Fruit fly (Drosophila melanogaster) whole organism, prepupa: ENCODE results near the gene CG12003.

Source experiments
- CG10631 ChIP-seq: fragments of 200-800 bp; sonication (Bioruptor generic); optimal IDR thresholded peaks from 2 replicates; lab custom pipeline; 2016; ENCODE audit warnings: missing biosample characterization, missing genetic modification characterization
- CG11294 ChIP-seq: fragments of 200-800 bp; sonication (Bioruptor generic); IDR thresholded peaks from 2 replicates; pipeline ENCODE4 v1.3.6; 2022; ENCODE audit warnings: missing biosample characterization, missing genetic modification characterization
- CG11762 ChIP-seq: fragments of 200-800 bp; sonication (Bioruptor generic); optimal IDR thresholded peaks from 3 replicates; lab custom pipeline; 2016; ENCODE audit warnings: missing biosample characterization, missing genetic modification characterization; ENCODE audit not compliant: insufficient read depth
- CG11902 ChIP-seq: fragments of 200-800 bp; sonication (Bioruptor generic); optimal IDR thresholded peaks from 3 replicates; lab custom pipeline; 2016; ENCODE audit warnings: missing biosample characterization, missing genetic modification characterization
- CG3032 ChIP-seq: fragments of 200-800 bp; optimal IDR thresholded peaks from 2 replicates; lab custom pipeline; 2019; ENCODE audit warnings: missing biosample characterization, mild to moderate bottlenecking, missing genetic modification characterization, moderate library complexity
- CG31627 ChIP-seq: fragments of 200-800 bp; sonication (Bioruptor generic); optimal IDR thresholded peaks from 3 replicates; lab custom pipeline; 2016; ENCODE audit warnings: missing biosample characterization, missing genetic modification characterization
- CG3919 ChIP-seq: fragments of 200-800 bp; sonication (Bioruptor generic); optimal IDR thresholded peaks from 3 replicates; lab custom pipeline; 2016; ENCODE audit warnings: missing biosample characterization, missing genetic modification characterization
- CG6163 ChIP-seq: fragments of 200-800 bp; sonication (Bioruptor generic); IDR thresholded peaks from 3 replicates; pipeline ENCODE4 v1.3.6; 2022; ENCODE audit warnings: missing biosample characterization, missing genetic modification characterization
- CG6276 ChIP-seq: fragments of 200-800 bp; sonication (Bioruptor generic); optimal IDR thresholded peaks from 2 replicates; lab custom pipeline; 2017; ENCODE audit warnings: missing biosample characterization, mild to moderate bottlenecking, missing genetic modification characterization
- CG8319 ChIP-seq: fragments of 200-800 bp; sonication (Bioruptor generic); optimal IDR thresholded peaks from 3 replicates; lab custom pipeline; 2016; ENCODE audit warnings: missing biosample characterization, missing genetic modification characterization
- Eip75B ChIP-seq: fragments of 200-800 bp; sonication (Bioruptor generic); optimal IDR thresholded peaks from 3 replicates; lab custom pipeline; 2016; ENCODE audit warnings: missing biosample characterization, missing genetic modification characterization
- Eip78C ChIP-seq: fragments of 200-800 bp; sonication (Bioruptor generic); peaks from one replicate; lab custom pipeline; 2016; ENCODE audit warnings: missing biosample characterization, missing genetic modification characterization
- Ets21C ChIP-seq: fragments of 200-800 bp; sonication (Bioruptor generic); optimal IDR thresholded peaks from 3 replicates; lab custom pipeline; 2016; ENCODE audit warnings: missing biosample characterization, missing genetic modification characterization
- Hr39 ChIP-seq: fragments of 200-800 bp; sonication (Bioruptor generic); optimal IDR thresholded peaks from 2 replicates; lab custom pipeline; 2016; ENCODE audit warnings: missing biosample characterization, missing genetic modification characterization
- Smox ChIP-seq: fragments of 200-800 bp; sonication (Bioruptor generic); optimal IDR thresholded peaks from 3 replicates; lab custom pipeline; 2016; ENCODE audit warnings: missing biosample characterization, missing genetic modification characterization
- Sox102F ChIP-seq: fragments of 200-800 bp; sonication (Bioruptor generic); optimal IDR thresholded peaks from 2 replicates; lab custom pipeline; 2016; ENCODE audit warnings: missing biosample characterization, mild to moderate bottlenecking, missing genetic modification characterization
- Sox14 ChIP-seq: fragments of 200-800 bp; sonication (Bioruptor generic); optimal IDR thresholded peaks from 3 replicates; lab custom pipeline; 2016; ENCODE audit warnings: missing biosample characterization, missing genetic modification characterization
- acj6 ChIP-seq: fragments of 200-800 bp; sonication (Bioruptor generic); optimal IDR thresholded peaks from 3 replicates; lab custom pipeline; 2016; ENCODE audit warnings: missing biosample characterization, missing genetic modification characterization
- cyc ChIP-seq: fragments of 200-800 bp; sonication (Bioruptor generic); optimal IDR thresholded peaks from 3 replicates; lab custom pipeline; 2016; ENCODE audit warnings: missing biosample characterization, missing genetic modification characterization
- dsx ChIP-seq: fragments of 200-800 bp; optimal IDR thresholded peaks from 3 replicates; lab custom pipeline; 2019; ENCODE audit warnings: missing biosample characterization, mild to moderate bottlenecking, missing genetic modification characterization, moderate library complexity; ENCODE audit not compliant: poor library complexity, severe bottlenecking
- eg ChIP-seq: fragments of 200-800 bp; sonication (Bioruptor generic); IDR thresholded peaks from 3 replicates; pipeline ENCODE4 v1.3.6; 2022; ENCODE audit warnings: missing biosample characterization, missing genetic modification characterization
- fd59A ChIP-seq: fragments of 200-800 bp; sonication (Bioruptor generic); optimal IDR thresholded peaks from 2 replicates; lab custom pipeline; 2017; ENCODE audit warnings: missing biosample characterization, mild to moderate bottlenecking, missing genetic modification characterization, missing genetic modification reagents
- svp ChIP-seq: fragments of 200-800 bp; sonication (Bioruptor generic); peaks from one replicate; lab custom pipeline; 2016; ENCODE audit warnings: missing biosample characterization, missing genetic modification characterization

CG12003 gene

DNA sequence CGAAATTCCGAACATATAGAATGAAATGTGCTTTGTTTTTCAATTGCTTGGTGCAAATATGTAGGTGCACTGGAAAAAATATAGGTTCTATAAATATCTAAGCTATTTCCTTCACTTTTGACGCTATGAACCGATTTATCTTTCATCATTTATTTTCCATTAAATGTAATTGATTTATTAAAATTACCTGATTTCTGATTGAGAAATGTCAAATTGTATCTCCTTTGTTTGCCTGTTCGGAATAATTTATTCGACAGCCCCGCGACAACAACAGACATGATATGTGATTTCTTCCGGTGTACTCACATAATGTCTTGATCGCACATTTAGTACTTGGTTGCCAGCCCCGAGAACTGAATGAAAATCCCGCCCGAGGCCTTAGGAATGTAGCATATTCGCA is 44.4 kb downstream of the CG12003 start (continued):
- TF ChIP-seq Sox102F (GFP tag; lab: Kevin White, UChicago) = no peak
- peak; percentile 77 for TF ChIP-seq Eip78C (GFP tag; lab: Kevin White, UChicago)
- TF ChIP-seq CG6276 (GFP tag; lab: Kevin White, UChicago) = no peak
- TF ChIP-seq dsx (GFP tag; lab: Kevin White, UChicago) = peak; percentile 38
- no peak for TF ChIP-seq CG6163 (GFP tag; lab: Robert Waterston, UW)
- no peak for TF ChIP-seq CG31627 (GFP tag; lab: Kevin White, UChicago)
- peak; percentile 43; the same call in 2 of the 3 replicates for TF ChIP-seq eg

DNA sequence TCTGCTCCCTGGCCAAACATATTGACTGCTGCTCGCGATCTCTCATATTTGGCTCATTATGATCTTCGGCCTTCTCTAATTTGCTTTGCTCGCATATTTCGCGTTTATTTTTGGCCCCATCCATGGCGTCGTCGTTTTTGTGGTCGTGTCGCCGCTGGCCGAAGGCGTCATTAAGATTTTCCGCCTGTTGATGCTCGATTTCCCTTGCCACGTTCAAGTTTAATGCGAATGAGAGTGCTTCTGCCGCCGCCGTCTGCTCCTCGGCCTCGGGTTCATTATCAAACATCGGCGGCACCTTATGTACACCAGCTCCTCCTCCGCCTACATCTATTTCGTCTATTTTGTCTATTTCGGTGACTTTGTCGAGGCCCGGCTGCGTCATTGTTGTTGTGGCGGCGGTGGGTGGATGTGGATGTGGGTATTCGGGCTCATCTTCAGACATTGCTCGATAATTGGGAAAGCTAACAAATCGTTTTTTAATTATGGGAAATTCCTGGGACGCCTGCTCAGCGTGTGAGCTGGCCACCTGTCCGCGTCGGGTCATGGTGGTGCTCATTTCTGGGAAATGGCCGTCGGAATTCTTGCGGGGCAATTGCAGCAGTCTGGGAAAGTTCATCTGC is 49.4 kb downstream of the CG12003 start:
- TF ChIP-seq CG10631 (GFP tag; lab: Kevin White, UChicago) (no peak), svp (GFP tag; lab: Kevin White, UChicago) (peak; percentile 57)

DNA sequence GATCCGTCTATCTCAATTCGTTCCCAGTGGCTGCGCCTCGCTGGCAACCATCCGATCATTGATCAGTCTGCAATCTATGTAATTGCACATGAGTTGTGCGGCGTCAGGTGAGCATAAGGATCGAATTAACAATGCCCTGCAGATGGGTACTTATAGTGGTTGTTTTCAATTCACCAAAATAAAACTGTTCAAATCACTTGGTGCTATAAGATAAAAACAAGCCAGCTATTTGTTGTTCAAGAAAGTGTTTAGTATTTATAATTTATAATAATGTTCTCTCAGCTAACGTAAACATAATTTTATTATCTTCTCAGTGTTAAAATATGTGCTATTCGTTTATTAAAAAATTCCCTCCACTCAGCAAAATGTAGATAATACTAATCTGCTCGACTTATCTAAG is 50.5 kb downstream of the CG12003 start, which contains the start of gene CG12105:
CG12105 (minus strand) TSS at position 101 of the 400 bp plus-strand sequence.
- TF ChIP-seq CG6163 (GFP tag; lab: Robert Waterston, UW) (no peak), CG8319 (GFP tag; lab: Kevin White, UChicago) (no peak), Sox14 (GFP tag; lab: Kevin White, UChicago) (no peak), CG3032 (tag; lab: Kevin White, UChicago) (no peak), Smox (GFP tag; lab: Kevin White, UChicago) (no peak), acj6 (GFP tag; lab: Kevin White, UChicago) (no peak), Hr39 (GFP tag; lab: Kevin White, UChicago) (no peak), cyc (GFP tag; lab: Kevin White, UChicago) (no peak), CG11902 (GFP tag; lab: Kevin White, UChicago) (no peak), CG11294 (no peak), CG3919 (no peak), CG11762 (GFP tag; lab: Kevin White, UChicago) (no peak), Ets21C (GFP tag; lab: Kevin White, UChicago) (no peak), fd59A (no peak), Sox102F (GFP tag; lab: Kevin White, UChicago) (no peak), Eip75B (no peak)
- TF ChIP-seq, all 60 proteins: peak for 0
